Worm (Caenorhabditis elegans) whole organism, early embryonic: Measurements from ENCODE around the gene trmt-10A.

ENCODE experiments used
- F13C5.2 ChIP-seq: sonication (generic microtip); optimal IDR thresholded peaks from 2 replicates; lab custom pipeline; 2017; ENCODE audit warnings: mild to moderate bottlenecking, missing genetic modification characterization, inconsistent platforms, missing compliant biosample characterization
- aly-1 ChIP-seq: sonication (generic microtip); optimal IDR thresholded peaks from 2 replicates; lab custom pipeline; 2016; ENCODE audit warnings: missing genetic modification characterization, missing compliant biosample characterization
- ama-1 ChIP-seq: fragments of 150-350 bp; optimal IDR thresholded peaks from 2 replicates; lab custom pipeline; 2014
- ceh-13 ChIP-seq: fragments of 200-800 bp; sonication (Bioruptor generic); optimal IDR thresholded peaks from 2 replicates; lab custom pipeline; 2018; ENCODE audit warnings: mild to moderate bottlenecking, missing genetic modification characterization, missing compliant biosample characterization
- ets-7 ChIP-seq: sonication (generic microtip); optimal IDR thresholded peaks from 2 replicates; lab custom pipeline; 2016; ENCODE audit warnings: missing genotype, missing genetic modification characterization, missing compliant biosample characterization
- hmbx-1 ChIP-seq: sonication (generic microtip); optimal IDR thresholded peaks from 2 replicates; lab custom pipeline; 2016; ENCODE audit warnings: mild to moderate bottlenecking, missing genetic modification characterization, missing compliant biosample characterization
- hmg-4 ChIP-seq: fragments of 200-800 bp; sonication (Bioruptor generic); optimal IDR thresholded peaks from 2 replicates; lab custom pipeline; 2018; ENCODE audit warnings: mild to moderate bottlenecking, missing genetic modification characterization, missing compliant biosample characterization
- hnd-1 ChIP-seq: sonication (generic microtip); optimal IDR thresholded peaks from 2 replicates; lab custom pipeline; 2016; ENCODE audit warnings: missing genetic modification characterization, missing compliant biosample characterization
- pes-1 ChIP-seq: fragments of 200-800 bp; sonication (Bioruptor generic); IDR thresholded peaks from 2 replicates; pipeline ENCODE4 v1.3.6; 2022; ENCODE audit warnings: missing genetic modification reagents, missing genetic modification characterization, missing compliant biosample characterization
- scrt-1 ChIP-seq: fragments of 200-800 bp; sonication (Bioruptor generic); IDR thresholded peaks from 2 replicates; pipeline ENCODE4 v1.3.6; 2022; ENCODE audit warnings: missing genetic modification characterization, missing compliant biosample characterization
- tbx-11 ChIP-seq: fragments of 200-800 bp; sonication (Bioruptor generic); IDR thresholded peaks from 2 replicates; pipeline ENCODE4 v1.3.6; 2022; ENCODE audit warnings: missing genetic modification characterization, missing compliant biosample characterization

ce11 chrIV:9924419-9924818 is 7.6 kb downstream of the trmt-10A start:
- TF ChIP-seq ets-7 (no peak), pes-1 (no peak), ceh-13 (GFP tag; lab: Kevin White, UChicago) (no peak), hnd-1 (tag; lab: Kevin White, UChicago) (no peak), aly-1 (tag; lab: Kevin White, UChicago) (no peak), ama-1 (lab: Kevin White, UChicago) (no peak), tbx-11 (GFP tag; lab: Robert Waterston, UW) (no peak), hmbx-1 (no peak), scrt-1 (GFP tag; lab: Robert Waterston, UW) (no peak), hmg-4 (GFP tag; lab: Kevin White, UChicago) (no peak), F13C5.2 (tag; lab: Kevin White, UChicago) (no peak)
